Worm (Caenorhabditis elegans): ENCODE results near the gene F07F6.1.

The F07F6.1 gene

ce11 chrII:5426054-5426453, 11.6 kb upstream of the F07F6.1 start (continued):
- TF ChIP-seq F26F4.8 (GFP tag; conservative IDR thresholded peaks at IDR 0.05), result no peak
- no peak for TF ChIP-seq ceh-28 (tag; optimal IDR thresholded peaks at IDR 0.05)
- no peak for TF ChIP-seq set-16 (GFP tag; IDR thresholded peaks at IDR 0.05)
- TF ChIP-seq gei-8 (GFP tag; optimal IDR thresholded peaks at IDR 0.05), result no peak
- TF ChIP-seq vab-7 (GFP tag; IDR thresholded peaks at IDR 0.05), result no peak
- no peak for TF ChIP-seq nhr-237 (tag; optimal IDR thresholded peaks at IDR 0.05)
- no peak for TF ChIP-seq php-3 (GFP tag; IDR thresholded peaks at IDR 0.05)
- no peak for TF ChIP-seq nhr-11 (tag; optimal IDR thresholded peaks at IDR 0.05)
- TF ChIP-seq madf-5 (GFP tag; IDR thresholded peaks at IDR 0.05), result no peak
- no peak for TF ChIP-seq snpc-1.2 (GFP tag; IDR thresholded peaks at IDR 0.05)
- TF ChIP-seq lin-1 (GFP tag; IDR thresholded peaks at IDR 0.05), result no peak
- peak in 1 of 2 experiments; percentile 78 for TF ChIP-seq mdl-1 (tag; optimal IDR thresholded peaks at IDR 0.05)
- TF ChIP-seq nhr-10 (tag; optimal IDR thresholded peaks at IDR 0.05), result no peak
- no peak for TF ChIP-seq tra-1 (GFP tag; IDR thresholded peaks at IDR 0.05)
- TF ChIP-seq ZK337.2 (GFP tag; IDR thresholded peaks at IDR 0.05), result no peak
- TF ChIP-seq zfp-2 (tag; optimal IDR thresholded peaks at IDR 0.05), result no peak
- no peak for TF ChIP-seq zip-11 (GFP tag; IDR thresholded peaks at IDR 0.05)
- no peak for TF ChIP-seq spr-3 (GFP tag; optimal IDR thresholded peaks at IDR 0.05)
- TF ChIP-seq hlh-11 (tag; optimal IDR thresholded peaks at IDR 0.05), result peak; percentile 77
- TF ChIP-seq unc-39 (tag; optimal IDR thresholded peaks at IDR 0.05), result no peak
- TF ChIP-seq Y5F2A.4 (GFP tag; optimal IDR thresholded peaks at IDR 0.05), result no peak
- peak; percentile 97 for TF ChIP-seq hlh-30 (tag; optimal IDR thresholded peaks at IDR 0.05; ENCODE audit: insufficient read depth)
- no peak for TF ChIP-seq jun-1 (tag; optimal IDR thresholded peaks at IDR 0.05)

ce11 chrII:5426470-5426869, 11.2 kb upstream of the F07F6.1 start:
- no peak for TF ChIP-seq snpc-4 (tag; optimal IDR thresholded peaks at IDR 0.05)
- TF ChIP-seq nhr-28 (tag; optimal IDR thresholded peaks at IDR 0.05), result peak; percentile 19

- TF ChIP-seq dmd-6 (GFP tag; IDR thresholded peaks at IDR 0.05) (no peak), F37D6.2 (tag; optimal IDR thresholded peaks at IDR 0.05) (no peak), nhr-77 (tag; optimal IDR thresholded peaks at IDR 0.05) (no peak), zfp-2 (tag; optimal IDR thresholded peaks at IDR 0.05) (no peak), lin-38 (GFP tag; IDR thresholded peaks at IDR 0.05) (peak; percentile 46; the same call in 1 of the 2 replicates), lin-39 (tag; optimal IDR thresholded peaks at IDR 0.05) (no peak), F44E2.7 (GFP tag; IDR thresholded peaks at IDR 0.05) (no peak), nhr-6 (tag; optimal IDR thresholded peaks at IDR 0.05) (peak; percentile 15), fkh-10 (GFP tag; optimal IDR thresholded peaks at IDR 0.05) (no peak), nhr-42 (GFP tag; IDR thresholded peaks at IDR 0.05) (no peak), mdt-29 (GFP tag; IDR thresholded peaks at IDR 0.05) (no peak), Y5F2A.4 (GFP tag; optimal IDR thresholded peaks at IDR 0.05) (no peak), hlh-30 (tag; optimal IDR thresholded peaks at IDR 0.05; ENCODE audit: insufficient read depth) (no peak), daf-16 (GFP tag; optimal IDR thresholded peaks at IDR 0.05) (no peak), daf-16 (tag; optimal IDR thresholded peaks at IDR 0.05) (no peak), set-16 (GFP tag; IDR thresholded peaks at IDR 0.05) (no peak), php-3 (GFP tag; IDR thresholded peaks at IDR 0.05) (no peak), mxl-3 (GFP tag; optimal IDR thresholded peaks at IDR 0.05) (peak; percentile 7), nhr-237 (tag; optimal IDR thresholded peaks at IDR 0.05) (no peak), attf-4 (tag; optimal IDR thresholded peaks at IDR 0.05) (no peak), mxl-2 (GFP tag; conservative IDR thresholded peaks at IDR 0.05) (no peak), dve-1 (tag; optimal IDR thresholded peaks at IDR 0.05; ENCODE audit: insufficient read depth) (peak; percentile 39), jun-1 (tag; optimal IDR thresholded peaks at IDR 0.05) (no peak), T20F7.1 (GFP tag; optimal IDR thresholded peaks at IDR 0.05) (no peak), daf-19 (GFP tag; conservative IDR thresholded peaks at IDR 0.05) (no peak), ama-1 (optimal IDR thresholded peaks at IDR 0.05) (no peak), daf-12 (tag; optimal IDR thresholded peaks at IDR 0.05) (no peak), dpl-1 (GFP tag; optimal IDR thresholded peaks at IDR 0.05) (peak; percentile 59), lsy-2 (tag; optimal IDR thresholded peaks at IDR 0.05) (peak in 1 of 2 experiments; percentile 64), mes-2 (tag; optimal IDR thresholded peaks at IDR 0.05; ENCODE audit: poor library complexity, severe bottlenecking) (peak; percentile 68)
Measured at ce11 chrII:5429522-5430257, 8.0 kb upstream of the F07F6.1 start, which contains the start of the genes F07F6.4 and F07F6.2. TSS of gene F07F6.4 (minus strand) at chrII:5429572. TSS of gene F07F6.2 (plus strand) at chrII:5430207.
